Worm (Caenorhabditis elegans): ENCODE measurements around the gene cyk-3.

cyk-3 gene

DNA sequence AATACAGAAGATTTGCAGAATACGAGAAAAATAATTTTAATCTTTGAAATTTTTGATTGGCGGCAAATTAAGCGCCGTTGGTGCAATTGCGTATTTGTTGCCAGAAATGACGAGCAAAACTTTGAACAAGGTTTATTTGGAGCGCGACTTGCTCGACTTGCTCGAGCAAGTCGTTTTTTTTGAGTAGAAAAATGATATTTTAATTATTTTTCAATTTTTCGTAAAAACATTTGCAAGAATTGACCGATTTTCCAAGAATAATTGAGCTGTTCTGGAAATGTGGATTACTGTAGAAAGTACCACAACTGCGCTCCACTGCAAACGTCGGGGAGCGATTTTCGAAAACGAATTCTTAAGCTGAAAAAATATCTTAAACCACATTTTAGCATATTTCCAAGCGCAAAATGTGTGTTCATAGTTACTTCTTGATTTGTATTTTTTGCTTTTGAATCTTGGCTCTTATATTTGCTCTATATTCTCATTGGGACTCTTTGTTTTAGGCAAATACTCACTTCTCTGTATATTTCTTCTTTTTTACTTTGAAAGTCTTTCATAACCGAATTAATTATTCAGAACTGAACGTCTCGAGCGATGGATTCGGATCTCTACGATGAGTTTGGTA lies 10.9 kb upstream of the cyk-3 start, which contains the start of the genes gcna-1 and eftu-2 (continued):
- no peak for TF ChIP-seq nhr-28 (tag; optimal IDR thresholded peaks at IDR 0.05)
- TF ChIP-seq F16B12.6 (tag; optimal IDR thresholded peaks at IDR 0.05), result peak; percentile 76
- no peak for TF ChIP-seq nhr-76 (tag; optimal IDR thresholded peaks at IDR 0.05)
- TF ChIP-seq snpc-4 (tag; optimal IDR thresholded peaks at IDR 0.05), result peak; percentile 31
- TF ChIP-seq ces-1 (GFP tag; optimal IDR thresholded peaks at IDR 0.05), result no peak
- no peak for TF ChIP-seq unc-130 (tag; optimal IDR thresholded peaks at IDR 0.05)
- TF ChIP-seq nhr-84 (tag; optimal IDR thresholded peaks at IDR 0.05), result no peak
- TF ChIP-seq aly-2 (tag; optimal IDR thresholded peaks at IDR 0.05), result no peak
- TF ChIP-seq isw-1 (GFP tag; IDR thresholded peaks at IDR 0.05), result peak; percentile 47
- TF ChIP-seq fkh-10 (GFP tag; optimal IDR thresholded peaks at IDR 0.05), result no peak
- no peak for TF ChIP-seq ceh-88 (GFP tag; IDR thresholded peaks at IDR 0.05)
- no peak for TF ChIP-seq rnt-1 (tag; optimal IDR thresholded peaks at IDR 0.05)
- no peak for TF ChIP-seq ama-1 (optimal IDR thresholded peaks at IDR 0.05)
- TF ChIP-seq dsc-1 (tag; optimal IDR thresholded peaks at IDR 0.05), result peak; percentile 53
- TF ChIP-seq C34B4.2 (tag; optimal IDR thresholded peaks at IDR 0.05), result no peak
- TF ChIP-seq pag-3 (tag; optimal IDR thresholded peaks at IDR 0.05; ENCODE audit: borderline replicate concordance, insufficient read depth), result no peak
- no peak for TF ChIP-seq zag-1 (tag; optimal IDR thresholded peaks at IDR 0.05)
- TF ChIP-seq ceh-90 (tag; optimal IDR thresholded peaks at IDR 0.05), result no peak
- no peak for TF ChIP-seq nhr-12 (tag; optimal IDR thresholded peaks at IDR 0.05)
- TF ChIP-seq lsy-2 (tag; optimal IDR thresholded peaks at IDR 0.05), result peak; percentile 78 to 97
- no peak for TF ChIP-seq unc-98 (GFP tag; IDR thresholded peaks at IDR 0.05)
- TF ChIP-seq lin-13 (GFP tag; optimal IDR thresholded peaks at IDR 0.05), result peak; percentile 19
- peak; percentile 78 to 87 for TF ChIP-seq lin-35 (GFP tag; optimal IDR thresholded peaks at IDR 0.05)
- TF ChIP-seq nhr-20 (tag; optimal IDR thresholded peaks at IDR 0.05), result peak; percentile 64
- peak; percentile 54 for TF ChIP-seq lin-14 (GFP tag; optimal IDR thresholded peaks at IDR 0.05)
- TF ChIP-seq fos-1 (tag; optimal IDR thresholded peaks at IDR 0.05), result no peak
- no peak for TF ChIP-seq hlh-4 (tag; optimal IDR thresholded peaks at IDR 0.05)
- TF ChIP-seq swsn-7 (tag; optimal IDR thresholded peaks at IDR 0.05), result peak; percentile 60
- TF ChIP-seq lin-39 (tag; optimal IDR thresholded peaks at IDR 0.05), result no peak
- no peak for TF ChIP-seq sptf-1 (tag; optimal IDR thresholded peaks at IDR 0.05)
- TF ChIP-seq sup-37 (GFP tag; optimal IDR thresholded peaks at IDR 0.05), result no peak
- TF ChIP-seq vab-15 (tag; optimal IDR thresholded peaks at IDR 0.05), result no peak
- TF ChIP-seq ceh-63 (GFP tag; optimal IDR thresholded peaks at IDR 0.05), result no peak
- TF ChIP-seq unc-86 (tag; optimal IDR thresholded peaks at IDR 0.05), result peak; percentile 45
- peak; percentile 56 for TF ChIP-seq irx-1 (tag; optimal IDR thresholded peaks at IDR 0.05)
- TF ChIP-seq mab-9 (GFP tag; IDR thresholded peaks at IDR 0.05), result no peak
- TF ChIP-seq ceh-8 (GFP tag; optimal IDR thresholded peaks at IDR 0.05), result no peak
- peak; percentile 38 for TF ChIP-seq C16A3.4 (tag; optimal IDR thresholded peaks at IDR 0.05)
- no peak for TF ChIP-seq unc-30 (tag; optimal IDR thresholded peaks at IDR 0.05)
- no peak for TF ChIP-seq ceh-82 (tag; optimal IDR thresholded peaks at IDR 0.05)
- TF ChIP-seq nhr-90 (tag; optimal IDR thresholded peaks at IDR 0.05; ENCODE audit: poor library complexity), result peak; percentile 43
- TF ChIP-seq egl-27 (tag; optimal IDR thresholded peaks at IDR 0.05), result no peak

DNA sequence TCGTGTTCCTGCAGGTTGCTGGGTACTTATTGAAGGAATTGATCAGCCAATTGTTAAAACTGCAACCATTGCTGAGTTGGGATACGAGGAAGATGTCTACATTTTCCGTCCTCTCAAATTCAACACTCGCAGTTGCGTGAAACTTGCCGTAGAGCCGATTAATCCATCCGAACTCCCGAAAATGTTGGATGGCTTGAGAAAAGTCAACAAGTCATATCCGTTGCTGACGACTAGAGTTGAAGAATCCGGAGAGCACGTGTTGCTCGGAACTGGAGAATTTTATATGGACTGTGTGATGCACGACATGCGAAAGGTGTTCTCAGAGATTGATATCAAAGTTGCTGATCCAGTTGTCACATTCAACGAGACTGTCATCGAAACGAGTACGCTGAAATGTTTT lies 8.6 kb upstream of the cyk-3 start:
- no peak for TF ChIP-seq dpl-1 (GFP tag; optimal IDR thresholded peaks at IDR 0.05)
- TF ChIP-seq dsc-1 (tag; optimal IDR thresholded peaks at IDR 0.05), result no peak
- TF ChIP-seq mdl-1 (tag; optimal IDR thresholded peaks at IDR 0.05), result no peak
- TF ChIP-seq egl-27 (tag; optimal IDR thresholded peaks at IDR 0.05), result no peak
- TF ChIP-seq unc-62 (GFP tag; optimal IDR thresholded peaks at IDR 0.05), result no peak
- TF ChIP-seq elt-3 (tag; optimal IDR thresholded peaks at IDR 0.05), result no peak
- TF ChIP-seq isw-1 (GFP tag; IDR thresholded peaks at IDR 0.05), result no peak
- TF ChIP-seq lir-3 (tag; optimal IDR thresholded peaks at IDR 0.05; ENCODE audit: poor library complexity), result no peak
- TF ChIP-seq sptf-1 (tag; optimal IDR thresholded peaks at IDR 0.05), result no peak
- TF ChIP-seq hlh-4 (tag; optimal IDR thresholded peaks at IDR 0.05), result no peak
- no peak for TF ChIP-seq ceh-90 (tag; optimal IDR thresholded peaks at IDR 0.05)
- TF ChIP-seq nhr-84 (tag; optimal IDR thresholded peaks at IDR 0.05), result no peak
- no peak for TF ChIP-seq aly-2 (tag; optimal IDR thresholded peaks at IDR 0.05)
- no peak for TF ChIP-seq ceh-88 (GFP tag; IDR thresholded peaks at IDR 0.05)
- TF ChIP-seq nhr-19 (GFP tag; conservative IDR thresholded peaks at IDR 0.05), result no peak
